Fruit fly (Drosophila melanogaster): ENCODE measurements around the gene na.
"Not testable (repeated sequence)": the region's sequence is repeated elsewhere in the genome, so short reads cannot be mapped to it uniquely, and the experiment has no call there.

dm6 chrX:14317050-14317449 is 50.9 kb downstream of the na start, which contains the start of gene betaNACtes6:
- TF ChIP-seq usp (GFP tag; optimal IDR thresholded peaks at IDR 0.05); pan (optimal IDR thresholded peaks at IDR 0.05); CG8478 (optimal IDR thresholded peaks at IDR 0.05); psq (optimal IDR thresholded peaks at IDR 0.05): not testable (repeated sequence)
